Fruit fly (Drosophila melanogaster): ENCODE data around the gene CG34012.

DNA sequence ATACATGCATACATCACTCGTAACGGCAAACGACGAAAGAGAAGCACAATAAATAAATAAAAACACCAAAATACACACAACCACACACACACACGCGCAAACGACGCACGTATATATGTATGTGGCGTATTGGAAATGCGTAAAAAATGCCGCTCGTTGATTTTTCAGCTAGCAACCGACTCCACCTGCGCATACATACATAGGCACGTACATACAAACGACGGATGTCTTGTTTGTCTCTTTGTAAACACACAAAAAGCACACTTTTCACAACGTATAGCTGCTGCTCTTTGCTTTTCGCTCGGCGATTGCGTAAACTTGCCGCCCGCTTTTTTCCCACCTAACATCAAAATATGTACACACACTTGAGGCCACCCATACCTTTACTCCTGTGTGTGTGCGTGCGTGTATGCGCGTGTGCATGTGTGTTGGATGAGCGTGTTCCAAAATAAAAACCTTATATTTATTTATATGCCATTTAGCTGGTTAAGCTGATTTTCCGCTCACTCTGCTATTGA is 10.7 kb upstream of the CG34012 start:
- TF ChIP-seq dsx (GFP tag; optimal IDR thresholded peaks at IDR 0.05; ENCODE audit: poor library complexity, severe bottlenecking) (no peak), Met (GFP tag; optimal IDR thresholded peaks at IDR 0.05) (no peak), Blimp-1 (GFP tag; optimal IDR thresholded peaks at IDR 0.05) (no peak), Sox102F (GFP tag; optimal IDR thresholded peaks at IDR 0.05) (no peak), Eip75B (GFP tag; optimal IDR thresholded peaks at IDR 0.05) (no peak), acj6 (GFP tag; optimal IDR thresholded peaks at IDR 0.05) (no peak), CG8319 (GFP tag; optimal IDR thresholded peaks at IDR 0.05) (no peak), CG11762 (GFP tag; optimal IDR thresholded peaks at IDR 0.05; ENCODE audit: insufficient read depth) (no peak), salr (GFP tag; optimal IDR thresholded peaks at IDR 0.05) (no peak), OdsH (GFP tag; optimal IDR thresholded peaks at IDR 0.05) (no peak)

Measured in whole organism, prepupa.